Fruit fly (Drosophila melanogaster) whole organism, adult: Measurements from ENCODE around the gene sa.

Source experiments
- CG12768 ChIP-seq: fragments of 200-800 bp; sonication (Bioruptor generic); optimal IDR thresholded peaks from 2 replicates; lab custom pipeline; 2017; ENCODE audit warnings: missing biosample characterization, missing genetic modification characterization, mild to moderate bottlenecking, moderate library complexity, missing genetic modification reagents
- CG1620 ChIP-seq: fragments of 200-800 bp; sonication (Bioruptor generic); optimal IDR thresholded peaks from 2 replicates; lab custom pipeline; 2016; ENCODE audit warnings: missing biosample characterization, missing genetic modification characterization
- CG5204 ChIP-seq: fragments of 200-800 bp; sonication (Bioruptor generic); optimal IDR thresholded peaks from 2 replicates; lab custom pipeline; 2016; ENCODE audit warnings: missing biosample characterization, missing genetic modification characterization
- CG7045 ChIP-seq: fragments of 200-800 bp; sonication (Bioruptor generic); optimal IDR thresholded peaks from 2 replicates; lab custom pipeline; 2017; ENCODE audit warnings: missing biosample characterization, mild to moderate bottlenecking, missing genetic modification characterization
- Crg-1 ChIP-seq: fragments of 200-800 bp; sonication (Bioruptor generic); optimal IDR thresholded peaks from 2 replicates; lab custom pipeline; 2016; ENCODE audit warnings: missing biosample characterization, missing genetic modification characterization
- bab1 ChIP-seq: fragments of 200-800 bp; sonication (Bioruptor generic); optimal IDR thresholded peaks from 3 replicates; lab custom pipeline; 2019; ENCODE audit warnings: missing biosample characterization, mild to moderate bottlenecking, missing genetic modification characterization, moderate library complexity
- pad ChIP-seq: fragments of 200-800 bp; sonication (Bioruptor generic); optimal IDR thresholded peaks from 3 replicates; lab custom pipeline; 2017; ENCODE audit warnings: missing biosample characterization, missing genetic modification characterization, mild to moderate bottlenecking, moderate library complexity, missing genetic modification reagents
- tj ChIP-seq: fragments of 200-800 bp; sonication (Bioruptor generic); optimal IDR thresholded peaks from 3 replicates; lab custom pipeline; 2017; ENCODE audit warnings: missing biosample characterization, mild to moderate bottlenecking, missing genetic modification characterization, moderate library complexity
- toe ChIP-seq: fragments of 200-800 bp; sonication (Bioruptor generic); optimal IDR thresholded peaks from 2 replicates; lab custom pipeline; 2016; ENCODE audit warnings: missing biosample characterization, missing genetic modification characterization

DNA sequence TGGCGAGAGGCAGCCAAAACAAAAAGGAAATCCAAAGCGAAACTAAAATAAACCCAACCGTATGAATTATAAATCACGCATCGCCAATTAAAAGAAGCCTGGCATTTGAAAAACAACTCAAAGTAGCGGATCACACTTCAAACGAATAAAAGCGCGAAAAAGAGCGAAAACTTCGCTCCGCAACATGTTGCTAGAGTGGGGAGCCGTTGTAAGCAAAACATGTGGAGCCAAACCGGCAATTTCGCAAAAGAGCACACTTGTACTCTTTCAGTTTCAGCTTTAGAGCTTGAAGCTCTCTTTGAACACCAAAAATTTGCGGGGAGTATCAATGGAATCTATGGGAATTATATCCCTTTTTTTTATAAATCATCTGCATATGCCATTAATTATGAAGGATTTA is 24.8 kb downstream of the sa start:
- TF ChIP-seq CG7045 (GFP tag; lab: Kevin White, UChicago) (no peak), tj (no peak), bab1 (no peak), toe (no peak), pad (GFP tag; lab: Kevin White, UChicago) (no peak), Crg-1 (GFP tag; lab: Kevin White, UChicago) (no peak), CG1620 (GFP tag; lab: Kevin White, UChicago) (no peak), CG12768 (GFP tag; lab: Kevin White, UChicago) (no peak), CG5204 (GFP tag; lab: Kevin White, UChicago) (no peak)
